Fruit fly (Drosophila melanogaster) whole organism, embryonic: Measurements from ENCODE around the gene CG10874.

Experiments
- Antp ChIP-seq: fragments of 200-800 bp; sonication (Bioruptor generic); optimal IDR thresholded peaks from 3 replicates; lab custom pipeline; 2016; ENCODE audit warnings: missing biosample characterization, missing genetic modification characterization
- BtbVII ChIP-seq: fragments of 200-800 bp; sonication (Bioruptor generic); optimal IDR thresholded peaks from 3 replicates; lab custom pipeline; 2017; ENCODE audit warnings: missing biosample characterization, mild to moderate bottlenecking, missing genetic modification characterization
- C15 ChIP-seq: fragments of 200-800 bp; sonication (Bioruptor generic); IDR thresholded peaks from 3 replicates; pipeline ENCODE4 v1.3.6; 2022; ENCODE audit warnings: missing biosample characterization, missing genetic modification characterization
- CG10209 ChIP-seq: fragments of 200-800 bp; sonication (Bioruptor generic); optimal IDR thresholded peaks from 3 replicates; lab custom pipeline; 2017; ENCODE audit warnings: missing biosample characterization, mild to moderate bottlenecking, missing genetic modification characterization, missing genetic modification reagents
- CG12299 ChIP-seq: fragments of 200-800 bp; sonication (Bioruptor generic); optimal IDR thresholded peaks from 2 replicates; lab custom pipeline; 2018; ENCODE audit warnings: missing biosample characterization, mild to moderate bottlenecking, missing genetic modification characterization
- CG12769 ChIP-seq: fragments of 200-800 bp; sonication (Bioruptor generic); optimal IDR thresholded peaks from 2 replicates; lab custom pipeline; 2019; ENCODE audit warnings: missing biosample characterization, mild to moderate bottlenecking, missing genetic modification characterization, moderate library complexity
- CG13624 ChIP-seq: fragments of 200-800 bp; sonication (Bioruptor generic); optimal IDR thresholded peaks from 2 replicates; lab custom pipeline; 2016; ENCODE audit warnings: missing biosample characterization, missing genetic modification characterization
- CG13894 ChIP-seq: fragments of 200-800 bp; sonication (Bioruptor generic); optimal IDR thresholded peaks from 3 replicates; lab custom pipeline; 2018; ENCODE audit warnings: missing biosample characterization, mild to moderate bottlenecking, missing genetic modification characterization, moderate library complexity
- CG14710 ChIP-seq: fragments of 200-800 bp; sonication (Bioruptor generic); optimal IDR thresholded peaks from 3 replicates; lab custom pipeline; 2019; ENCODE audit warnings: missing biosample characterization, mild to moderate bottlenecking, missing genetic modification characterization, moderate library complexity
- CG15073 ChIP-seq: fragments of 200-800 bp; sonication (Bioruptor generic); optimal IDR thresholded peaks from 2 replicates; lab custom pipeline; 2016; ENCODE audit warnings: missing biosample characterization, missing genetic modification characterization
- CG15269 ChIP-seq: fragments of 200-800 bp; sonication (Bioruptor generic); optimal IDR thresholded peaks from 2 replicates; lab custom pipeline; 2018; ENCODE audit warnings: missing biosample characterization, mild to moderate bottlenecking, missing genetic modification characterization, moderate library complexity
- CG17829 ChIP-seq: fragments of 200-800 bp; optimal IDR thresholded peaks from 2 replicates; lab custom pipeline; 2019; ENCODE audit warnings: missing biosample characterization, mild to moderate bottlenecking, missing genetic modification characterization, moderate library complexity
- CG1832 ChIP-seq: fragments of 200-800 bp; sonication (Bioruptor generic); optimal IDR thresholded peaks from 2 replicates; lab custom pipeline; 2017; ENCODE audit warnings: missing biosample characterization, mild to moderate bottlenecking, missing genetic modification characterization, inconsistent platforms
- CG31224 ChIP-seq: fragments of 200-800 bp; sonication (Bioruptor generic); IDR thresholded peaks from 2 replicates; pipeline ENCODE4 v1.3.6; 2022; ENCODE audit warnings: missing biosample characterization, missing genetic modification characterization
- CG33213 ChIP-seq: fragments of 200-800 bp; sonication (Bioruptor generic); optimal IDR thresholded peaks from 3 replicates; lab custom pipeline; 2016; ENCODE audit warnings: missing biosample characterization, missing genetic modification characterization
- CG4820 ChIP-seq: fragments of 200-800 bp; sonication (Bioruptor generic); optimal IDR thresholded peaks from 3 replicates; lab custom pipeline; 2016; ENCODE audit warnings: missing biosample characterization, missing genetic modification characterization
- CG9437 ChIP-seq: fragments of 200-800 bp; sonication (Bioruptor generic); optimal IDR thresholded peaks from 2 replicates; lab custom pipeline; 2018; ENCODE audit warnings: missing biosample characterization, mild to moderate bottlenecking, missing genetic modification characterization
- Dbx ChIP-seq: fragments of 200-800 bp; sonication (Bioruptor generic); IDR thresholded peaks from 3 replicates; pipeline ENCODE4 v1.3.6; 2022; ENCODE audit warnings: missing biosample characterization, missing genetic modification characterization
- Dll ChIP-seq: fragments of 200-800 bp; sonication (Bioruptor generic); IDR thresholded peaks from 4 replicates; pipeline ENCODE4 v1.3.6; 2022; ENCODE audit warnings: missing biosample characterization, missing genetic modification characterization; ENCODE audit not compliant: partially characterized antibody
- HLHmδ ChIP-seq: fragments of 200-800 bp; sonication (Bioruptor generic); optimal IDR thresholded peaks from 2 replicates; lab custom pipeline; 2018; ENCODE audit warnings: missing biosample characterization, mild to moderate bottlenecking, missing genetic modification characterization, moderate library complexity
- Jarid2 ChIP-seq: fragments of 200-800 bp; sonication (Bioruptor generic); optimal IDR thresholded peaks from 3 replicates; lab custom pipeline; 2017; ENCODE audit warnings: mild to moderate bottlenecking, missing biosample characterization, missing genetic modification reagents, missing genetic modification characterization
- Kr ChIP-seq: fragments of 200-800 bp; sonication (Bioruptor generic); optimal IDR thresholded peaks from 2 replicates; lab custom pipeline; 2017; ENCODE audit warnings: missing biosample characterization, mild to moderate bottlenecking, missing genetic modification characterization
- Meics ChIP-seq: fragments of 200-800 bp; sonication (Bioruptor generic); optimal IDR thresholded peaks from 2 replicates; lab custom pipeline; 2017; ENCODE audit warnings: missing biosample characterization, mild to moderate bottlenecking, missing genetic modification characterization
- NFAT ChIP-seq: fragments of 200-800 bp; sonication (Bioruptor generic); IDR thresholded peaks from 2 replicates; pipeline ENCODE4 v1.3.6; 2022; ENCODE audit warnings: missing biosample characterization, missing genetic modification characterization
- Nf-YC ChIP-seq: fragments of 200-800 bp; optimal IDR thresholded peaks from 3 replicates; lab custom pipeline; 2019; ENCODE audit warnings: missing biosample characterization, mild to moderate bottlenecking, missing genetic modification characterization, moderate library complexity
- Pdp1 ChIP-seq, 2 experiments: fragments of 200-800 bp; sonication (Bioruptor generic); optimal IDR thresholded peaks; 3 replicates each; lab custom pipeline; 2016; ENCODE audit warnings: missing biosample characterization in 2 of 2, missing genetic modification characterization in 2 of 2, mild to moderate bottlenecking in 1 of 2, moderate library complexity in 1 of 2
- Xbp1 ChIP-seq: fragments of 200-800 bp; sonication (Bioruptor generic); optimal IDR thresholded peaks from 3 replicates; lab custom pipeline; 2016; ENCODE audit warnings: missing biosample characterization, mild to moderate bottlenecking, missing genetic modification characterization
- cg ChIP-seq: fragments of 200-800 bp; sonication (Bioruptor generic); optimal IDR thresholded peaks from 3 replicates; lab custom pipeline; 2019; ENCODE audit warnings: missing biosample characterization, mild to moderate bottlenecking, missing genetic modification characterization, moderate library complexity
- chm ChIP-seq: fragments of 200-800 bp; sonication (Bioruptor generic); IDR thresholded peaks from 2 replicates; pipeline ENCODE4 v1.3.6; 2022; ENCODE audit warnings: missing biosample characterization, missing genetic modification characterization
- gem ChIP-seq: fragments of 200-800 bp; sonication (Bioruptor generic); optimal IDR thresholded peaks from 2 replicates; lab custom pipeline; 2019; ENCODE audit warnings: missing biosample characterization, mild to moderate bottlenecking, missing genetic modification characterization, moderate library complexity
- gsb ChIP-seq: fragments of 200-800 bp; sonication (Bioruptor generic); IDR thresholded peaks from 2 replicates; pipeline ENCODE4 v1.3.6; 2022; ENCODE audit warnings: missing biosample characterization, missing genetic modification characterization
- her ChIP-seq: fragments of 200-800 bp; sonication (Bioruptor generic); optimal IDR thresholded peaks from 2 replicates; lab custom pipeline; 2016; ENCODE audit warnings: missing biosample characterization, missing genetic modification characterization
- hkb ChIP-seq, 2 experiments: fragments of 200-800 bp in 1 of 2; fragments of >200 bp in 1 of 2; sonication (Bioruptor generic) in 1 of 2; IDR thresholded peaks in 1 of 2; optimal IDR thresholded peaks in 1 of 2; 2 replicates each; pipeline versions ENCODE4 v1.3.6 to Lab custom; 2017 to 2022; ENCODE audit warnings: missing biosample characterization in 1 of 2, missing genetic modification characterization in 1 of 2
- hth ChIP-seq: fragments of >200 bp; optimal IDR thresholded peaks from 2 replicates; lab custom pipeline; 2017; ENCODE audit warnings: inconsistent platforms
- jigr1 ChIP-seq: fragments of 200-800 bp; sonication (Bioruptor generic); IDR thresholded peaks from 3 replicates; pipeline ENCODE4 v1.3.6; 2022; ENCODE audit warnings: missing biosample characterization, missing genetic modification characterization
- jing ChIP-seq: fragments of 200-800 bp; sonication (Bioruptor generic); optimal IDR thresholded peaks from 2 replicates; lab custom pipeline; 2018; ENCODE audit warnings: missing biosample characterization, mild to moderate bottlenecking, missing genetic modification characterization
- jumu ChIP-seq: fragments of 200-800 bp; sonication (Bioruptor generic); optimal IDR thresholded peaks from 3 replicates; lab custom pipeline; 2016; ENCODE audit warnings: missing biosample characterization, missing genetic modification characterization
- nerfin-2 ChIP-seq: fragments of 200-800 bp; sonication (Bioruptor generic); IDR thresholded peaks from 2 replicates; pipeline ENCODE4 v1.3.6; 2022; ENCODE audit warnings: missing biosample characterization, missing genetic modification characterization; ENCODE audit not compliant: partially characterized antibody
- nom ChIP-seq: fragments of 200-800 bp; sonication (Bioruptor generic); optimal IDR thresholded peaks from 2 replicates; lab custom pipeline; 2017; ENCODE audit warnings: missing biosample characterization, missing genetic modification characterization, mild to moderate bottlenecking, moderate library complexity, missing genetic modification reagents
- otp ChIP-seq: fragments of 200-800 bp; sonication (Bioruptor generic); IDR thresholded peaks from 3 replicates; pipeline ENCODE4, ENCODE4 v1.3.6; 2022; ENCODE audit warnings: missing biosample characterization, missing genetic modification characterization
- pros ChIP-seq: fragments of 200-800 bp; sonication (Bioruptor generic); optimal IDR thresholded peaks from 3 replicates; lab custom pipeline; 2019; ENCODE audit warnings: missing biosample characterization, mild to moderate bottlenecking, missing genetic modification characterization, moderate library complexity
- repo ChIP-seq: fragments of 200-800 bp; sonication (Bioruptor generic); optimal IDR thresholded peaks from 2 replicates; lab custom pipeline; 2016; ENCODE audit warnings: missing biosample characterization, missing genetic modification characterization
- row ChIP-seq: fragments of 200-800 bp; sonication (Bioruptor generic); IDR thresholded peaks from 3 replicates; pipeline ENCODE4 v1.3.6; 2022; ENCODE audit warnings: missing biosample characterization, missing genetic modification characterization
- sd ChIP-seq: fragments of 200-800 bp; sonication (Bioruptor generic); optimal IDR thresholded peaks from 3 replicates; lab custom pipeline; 2018; ENCODE audit warnings: missing biosample characterization, mild to moderate bottlenecking, missing genetic modification characterization, moderate library complexity
- sna ChIP-seq: fragments of 200-800 bp; sonication (Bioruptor generic); IDR thresholded peaks from 2 replicates; pipeline ENCODE4 v1.3.6; 2022; ENCODE audit warnings: missing biosample characterization, missing genetic modification characterization; ENCODE audit not compliant: partially characterized antibody
- sr ChIP-seq: fragments of 200-800 bp; sonication (Bioruptor generic); IDR thresholded peaks from 3 replicates; pipeline ENCODE4 v1.3.6; 2022; ENCODE audit warnings: missing biosample characterization, missing genetic modification characterization
- stwl ChIP-seq: fragments of 200-800 bp; sonication (Bioruptor generic); optimal IDR thresholded peaks from 3 replicates; lab custom pipeline; 2018; ENCODE audit warnings: missing biosample characterization, mild to moderate bottlenecking, missing genetic modification characterization, moderate library complexity
- tio ChIP-seq: fragments of 200-800 bp; sonication (Bioruptor generic); optimal IDR thresholded peaks from 2 replicates; lab custom pipeline; 2017; ENCODE audit warnings: missing biosample characterization, missing genetic modification characterization, inconsistent platforms

Gene CG10874

dm6 chr2L:2175090-2175830 is 16.9 kb downstream of the CG10874 start (continued):
- no peak for TF ChIP-seq CG15073 (GFP tag; lab: Kevin White, UChicago)
- TF ChIP-seq BtbVII, result no peak
- TF ChIP-seq Jarid2 (GFP tag; lab: Kevin White, UChicago), result no peak

dm6 chr2L:2173604-2174003 is 18.6 kb downstream of the CG10874 start:
- TF ChIP-seq otp (no peak), CG14710 (tag; lab: Kevin White, UChicago) (no peak), tio (GFP tag; lab: Kevin White, UChicago) (no peak), CG17829 (tag; lab: Kevin White, UChicago) (no peak), nerfin-2 (GFP tag; lab: Robert Waterston, UW) (no peak), her (no peak), HLHmδ (no peak), Antp (GFP tag; lab: Kevin White, UChicago) (no peak), Dbx (GFP tag; lab: Robert Waterston, UW) (0 out of 3 replicates have a peak, but pooled peaks have one; percentile 9), jigr1 (no peak), CG15269 (peak; percentile 69), sr (no peak), CG13624 (no peak), Kr (GFP tag; lab: Kevin White, UChicago) (no peak), sd (tag; lab: Kevin White, UChicago) (no peak), CG12769 (tag; lab: Kevin White, UChicago) (peak; percentile 49), jing (no peak), stwl (tag; lab: Kevin White, UChicago) (no peak), gsb (GFP tag; lab: Robert Waterston, UW) (no peak), Nf-YC (tag; lab: Kevin White, UChicago) (no peak), gem (tag; lab: Kevin White, UChicago) (no peak), CG31224 (GFP tag; lab: Robert Waterston, UW) (no peak), hkb (optimal IDR thresholded peaks at IDR 0.05; lab: Kevin White, UChicago) (no peak), hkb (GFP tag; IDR thresholded peaks at IDR 0.05; lab: Robert Waterston, UW) (no peak), repo (GFP tag; lab: Kevin White, UChicago) (no peak), Meics (GFP tag; lab: Kevin White, UChicago) (no peak), jumu (GFP tag; lab: Kevin White, UChicago) (no peak), CG1832 (GFP tag; lab: Kevin White, UChicago) (peak; percentile 49), sna (no peak), Dll (GFP tag; lab: Robert Waterston, UW) (no peak), Pdp1 (GFP tag; optimal IDR thresholded peaks at IDR 0.05; lab: Kevin White, UChicago) (peak in 1 of 2 experiments; percentile 87), cg (GFP tag; lab: Kevin White, UChicago) (peak; percentile 7), NFAT (no peak), row (GFP tag; lab: Robert Waterston, UW) (no peak), CG10209 (no peak), CG12299 (tag; lab: Kevin White, UChicago) (no peak), Xbp1 (no peak), CG9437 (GFP tag; lab: Kevin White, UChicago) (no peak), nom (GFP tag; lab: Kevin White, UChicago) (no peak), chm (GFP tag; lab: Robert Waterston, UW) (no peak), hth (lab: Kevin White, UChicago) (no peak), pros (GFP tag; lab: Kevin White, UChicago) (no peak), C15 (GFP tag; lab: Robert Waterston, UW) (no peak), CG4820 (GFP tag; lab: Kevin White, UChicago) (no peak), CG33213 (GFP tag; lab: Kevin White, UChicago) (no peak), CG13894 (tag; lab: Kevin White, UChicago) (peak; percentile 18)
